Worm (Caenorhabditis elegans) whole organism, young adult: Measurements from ENCODE around the gene rpl-5.

ENCODE experiments used
- B0261.1 ChIP-seq: sonication (generic microtip); optimal IDR thresholded peaks from 2 replicates; lab custom pipeline; 2016; ENCODE audit warnings: mild to moderate bottlenecking, missing genetic modification characterization, moderate library complexity, missing compliant biosample characterization
- C06A6.2 ChIP-seq: fragments of 200-800 bp; sonication (Bioruptor generic); conservative IDR thresholded peaks from 2 replicates; pipeline ENCODE4 v1.3.6; 2022; ENCODE audit warnings: missing genetic modification characterization, missing compliant biosample characterization
- F37B4.10 ChIP-seq: fragments of 200-800 bp; sonication (Bioruptor generic); IDR thresholded peaks from 2 replicates; pipeline ENCODE4 v1.3.6; 2022; ENCODE audit warnings: missing genetic modification characterization, missing compliant biosample characterization
- F39B2.1 ChIP-seq: fragments of 200-800 bp; sonication (Bioruptor generic); IDR thresholded peaks from 2 replicates; pipeline ENCODE4 v1.3.6; 2022; ENCODE audit warnings: missing genetic modification reagents, missing genetic modification characterization, missing compliant biosample characterization
- F55B11.4 ChIP-seq: sonication (generic microtip); optimal IDR thresholded peaks from 2 replicates; lab custom pipeline; 2016; ENCODE audit warnings: missing compliant biosample characterization, missing genetic modification characterization, borderline replicate concordance; ENCODE audit not compliant: insufficient read depth
- Y56A3A.18 ChIP-seq: fragments of 200-800 bp; sonication (Bioruptor generic); IDR thresholded peaks from 2 replicates; pipeline ENCODE4 v1.3.6; 2022; ENCODE audit warnings: missing genetic modification reagents, missing genetic modification characterization, missing compliant biosample characterization
- ZK185.1 ChIP-seq: sonication (generic microtip); optimal IDR thresholded peaks from 2 replicates; lab custom pipeline; 2016; ENCODE audit warnings: mild to moderate bottlenecking, missing genetic modification characterization, missing compliant biosample characterization; ENCODE audit not compliant: poor library complexity, severe bottlenecking
- ama-1 ChIP-seq, 3 experiments: fragments of 150-350 bp in 1 of 3; sonication (generic microtip) in 2 of 3; optimal IDR thresholded peaks; 2 replicates each; lab custom pipeline; 2014 to 2018; ENCODE audit warnings: missing biosample characterization in 2 of 3, missing genetic modification characterization in 2 of 3, missing genetic modification reagents in 2 of 3
- athp-1 ChIP-seq: sonication (generic microtip); optimal IDR thresholded peaks from 2 replicates; lab custom pipeline; 2017; ENCODE audit warnings: mild to moderate bottlenecking, missing genetic modification characterization, missing compliant biosample characterization
- ceh-27 ChIP-seq: fragments of 200-800 bp; sonication (Bioruptor generic); optimal IDR thresholded peaks from 2 replicates; lab custom pipeline; 2018; ENCODE audit warnings: mild to moderate bottlenecking, missing genetic modification characterization, moderate library complexity, missing compliant biosample characterization
- ceh-58 ChIP-seq: fragments of 200-800 bp; sonication (Bioruptor generic); IDR thresholded peaks from 2 replicates; pipeline ENCODE4 v1.3.6; 2022; ENCODE audit warnings: missing genetic modification characterization, missing compliant biosample characterization
- dpff-1 ChIP-seq: sonication (generic microtip); optimal IDR thresholded peaks from 2 replicates; lab custom pipeline; 2017; ENCODE audit warnings: mild to moderate bottlenecking, missing genetic modification characterization, missing compliant biosample characterization
- egl-18 ChIP-seq: fragments of 200-800 bp; sonication (Bioruptor generic); IDR thresholded peaks from 2 replicates; pipeline ENCODE4 v1.3.6; 2022; ENCODE audit warnings: missing genetic modification reagents, missing genetic modification characterization, missing compliant biosample characterization
- fkh-3 ChIP-seq: sonication (generic microtip); optimal IDR thresholded peaks from 2 replicates; lab custom pipeline; 2016; ENCODE audit warnings: mild to moderate bottlenecking, missing genetic modification characterization, missing compliant biosample characterization
- gei-17 ChIP-seq: fragments of 200-800 bp; sonication (Bioruptor generic); optimal IDR thresholded peaks from 2 replicates; lab custom pipeline; 2018; ENCODE audit warnings: mild to moderate bottlenecking, missing genetic modification characterization, missing compliant biosample characterization
- hlh-12 ChIP-seq: sonication (generic microtip); optimal IDR thresholded peaks from 2 replicates; lab custom pipeline; 2016; ENCODE audit warnings: missing genetic modification characterization, missing compliant biosample characterization
- hmg-1.2 ChIP-seq: fragments of 200-800 bp; sonication (Bioruptor generic); IDR thresholded peaks from 2 replicates; pipeline ENCODE4 v1.3.6; 2022; ENCODE audit warnings: missing genetic modification reagents, missing genetic modification characterization, missing compliant biosample characterization
- hrde-1 ChIP-seq: sonication (generic microtip); optimal IDR thresholded peaks from 2 replicates; lab custom pipeline; 2016; ENCODE audit warnings: missing genetic modification characterization, mild to moderate bottlenecking, missing compliant biosample characterization, moderate library complexity, missing genotype, missing genetic modification reagents, borderline replicate concordance
- lin-26 ChIP-seq: fragments of 200-800 bp; sonication (Bioruptor generic); IDR thresholded peaks from 2 replicates; pipeline ENCODE4 v1.3.6; 2022; ENCODE audit warnings: missing genetic modification reagents, missing genetic modification characterization, missing compliant biosample characterization
- lin-40 ChIP-seq: sonication (generic microtip); optimal IDR thresholded peaks from 2 replicates; lab custom pipeline; 2016; ENCODE audit warnings: missing genetic modification characterization, mild to moderate bottlenecking, missing compliant biosample characterization, missing genotype, missing genetic modification reagents
- lsl-1 ChIP-seq: fragments of 200-800 bp; sonication (Bioruptor generic); optimal IDR thresholded peaks from 2 replicates; lab custom pipeline; 2018; ENCODE audit warnings: mild to moderate bottlenecking, missing genetic modification characterization, moderate library complexity, missing compliant biosample characterization
- madf-10 ChIP-seq: sonication (generic microtip); optimal IDR thresholded peaks from 2 replicates; lab custom pipeline; 2016; ENCODE audit warnings: mild to moderate bottlenecking, missing genetic modification characterization, missing compliant biosample characterization
- madf-6 ChIP-seq: fragments of 200-800 bp; sonication (Bioruptor generic); IDR thresholded peaks from 2 replicates; pipeline ENCODE4 v1.3.6; 2022; ENCODE audit warnings: missing genetic modification reagents, missing genetic modification characterization, missing compliant biosample characterization
- mcd-1 ChIP-seq: fragments of 200-800 bp; sonication (Bioruptor generic); IDR thresholded peaks from 2 replicates; pipeline ENCODE4 v1.3.6; 2022; ENCODE audit warnings: missing genetic modification reagents, missing genetic modification characterization, missing compliant biosample characterization
- mxl-1 ChIP-seq: sonication (generic microtip); optimal IDR thresholded peaks from 2 replicates; lab custom pipeline; 2016; ENCODE audit warnings: missing genetic modification characterization, missing compliant biosample characterization
- nhr-179 ChIP-seq: sonication (generic microtip); optimal IDR thresholded peaks from 2 replicates; lab custom pipeline; 2016; ENCODE audit warnings: mild to moderate bottlenecking, missing genetic modification characterization, missing compliant biosample characterization
- nhr-80 ChIP-seq: sonication (generic microtip); optimal IDR thresholded peaks from 2 replicates; lab custom pipeline; 2016; ENCODE audit warnings: missing genetic modification characterization, missing compliant biosample characterization
- repo-1 ChIP-seq: sonication (generic microtip); optimal IDR thresholded peaks from 2 replicates; lab custom pipeline; 2017; ENCODE audit warnings: mild to moderate bottlenecking, missing genetic modification characterization, missing compliant biosample characterization
- rpc-1 ChIP-seq, 2 experiments: fragments of 150-350 bp in 1 of 2; sonication (generic microtip) in 1 of 2; optimal IDR thresholded peaks; 2 replicates each; lab custom pipeline; 2014 to 2018; ENCODE audit warnings: missing biosample characterization in 1 of 2, missing genetic modification characterization in 1 of 2, missing genetic modification reagents in 1 of 2, missing genotype in 1 of 2
- sdz-38 ChIP-seq: sonication (generic microtip); optimal IDR thresholded peaks from 2 replicates; lab custom pipeline; 2016; ENCODE audit warnings: missing genotype, missing genetic modification characterization, missing compliant biosample characterization
- snpc-4 ChIP-seq, 5 experiments: fragments of 150-350 bp in 1 of 5; sonication (generic microtip) in 4 of 5; optimal IDR thresholded peaks; 2 replicates each; lab custom pipeline; 2014 to 2018; ENCODE audit warnings: missing genetic modification characterization in 5 of 5, missing biosample characterization in 3 of 5, antibody characterized with exemption in 2 of 5, mild to moderate bottlenecking in 2 of 5, missing compliant biosample characterization in 2 of 5, missing genotype in 2 of 5, moderate library complexity in 2 of 5, missing genetic modification reagents in 1 of 5
- tbp1 ChIP-seq: fragments of 200-800 bp; sonication (Bioruptor generic); optimal IDR thresholded peaks from 2 replicates; lab custom pipeline; 2018; ENCODE audit warnings: mild to moderate bottlenecking, missing genetic modification characterization, missing compliant biosample characterization
- ztf-28 ChIP-seq: fragments of 200-800 bp; sonication (Bioruptor generic); IDR thresholded peaks from 2 replicates; pipeline ENCODE4 v1.3.6; 2022; ENCODE audit warnings: missing genetic modification reagents, missing genetic modification characterization, missing compliant biosample characterization

Gene rpl-5

ce11 chrII:8529176-8529698 lies 40.5 kb upstream of the rpl-5 start:
- no peak for TF ChIP-seq sdz-38 (tag; lab: Kevin White, UChicago)
- TF ChIP-seq tbp1 (GFP tag; lab: Kevin White, UChicago) = no peak
- no peak for TF ChIP-seq rpc-1 (optimal IDR thresholded peaks at IDR 0.05; lab: Kevin White, UChicago)
- TF ChIP-seq rpc-1 (tag; optimal IDR thresholded peaks at IDR 0.05; lab: Kevin White, UChicago) = no peak
- no peak for TF ChIP-seq athp-1 (tag; lab: Kevin White, UChicago)
- no peak for TF ChIP-seq lin-40 (tag; lab: Kevin White, UChicago)
- TF ChIP-seq lin-26 (GFP tag; lab: Robert Waterston, UW) = no peak
- no peak for TF ChIP-seq B0261.1 (tag; lab: Kevin White, UChicago)
- TF ChIP-seq hrde-1 (tag; lab: Kevin White, UChicago) = no peak
- TF ChIP-seq mxl-1 (tag; lab: Kevin White, UChicago) = no peak
- TF ChIP-seq repo-1 (tag; lab: Kevin White, UChicago) = no peak
- TF ChIP-seq C06A6.2 = no peak
- no peak for TF ChIP-seq mcd-1 (GFP tag; lab: Robert Waterston, UW)
- TF ChIP-seq F37B4.10 = no peak
- TF ChIP-seq ZK185.1 (tag; lab: Kevin White, UChicago) = no peak
- TF ChIP-seq F55B11.4 (tag; lab: Kevin White, UChicago) = no peak

ce11 chrII:8531181-8531759 lies 38.5 kb upstream of the rpl-5 start, which contains the start of gene gldi-7:
gldi-7 (minus strand) TSS chrII:8531222.
- TF ChIP-seq nhr-80 (tag; lab: Kevin White, UChicago) (peak; percentile 33), ZK185.1 (tag; lab: Kevin White, UChicago) (no peak), Y56A3A.18 (GFP tag; lab: Robert Waterston, UW) (no peak), ztf-28 (GFP tag; lab: Robert Waterston, UW) (no peak), gei-17 (no peak)
- TF ChIP-seq, all 124 proteins: peak for 1

- TF ChIP-seq madf-6 (GFP tag; lab: Robert Waterston, UW) = no peak
- TF ChIP-seq ama-1 (optimal IDR thresholded peaks at IDR 0.05; lab: Kevin White, UChicago) = no peak
- no peak for TF ChIP-seq ama-1 (GFP tag; optimal IDR thresholded peaks at IDR 0.05; lab: Kevin White, UChicago)
- peak; percentile 36; the same call in 1 of the 2 replicates for TF ChIP-seq hmg-1.2
- no peak for TF ChIP-seq F39B2.1 (GFP tag; lab: Robert Waterston, UW)
- TF ChIP-seq, all 124 proteins: peak for 1
Observed at ce11 chrII:8532015-8532414, 37.7 kb upstream of the rpl-5 start.

- TF ChIP-seq ceh-27 (GFP tag; lab: Kevin White, UChicago) (no peak), hlh-12 (tag; lab: Kevin White, UChicago) (no peak), lsl-1 (GFP tag; lab: Kevin White, UChicago) (no peak)
- TF ChIP-seq, all 124 proteins: peak for 0
Observed at ce11 chrII:8536060-8536459, 33.7 kb upstream of the rpl-5 start, which contains the start of gene W01C9.2. W01C9.2 (plus strand) TSS chrII:8536360.

- TF ChIP-seq madf-10 (tag; lab: Kevin White, UChicago) (no peak), dpff-1 (tag; lab: Kevin White, UChicago) (no peak), nhr-80 (tag; lab: Kevin White, UChicago) (no peak), fkh-3 (tag; lab: Kevin White, UChicago) (no peak), lin-26 (GFP tag; lab: Robert Waterston, UW) (no peak), lsl-1 (GFP tag; lab: Kevin White, UChicago) (no peak), egl-18 (GFP tag; lab: Robert Waterston, UW) (no peak), ceh-27 (GFP tag; lab: Kevin White, UChicago) (no peak), snpc-4 (GFP tag; optimal IDR thresholded peaks at IDR 0.05; lab: Kevin White, UChicago) (no peak), snpc-4 (tag; optimal IDR thresholded peaks at IDR 0.05; lab: Kevin White, UChicago) (no peak), ceh-58 (no peak), nhr-179 (tag; lab: Kevin White, UChicago) (no peak)
Observed at ce11 chrII:8540412-8540811, 29.3 kb upstream of the rpl-5 start, which contains the start of gene pqn-73. pqn-73 (plus strand) TSS chrII:8540712.
